Fruit fly (Drosophila melanogaster) whole organism, embryonic: ENCODE data around the gene CG33514.
A peak's percentile ranks its signal among the peaks of the same experiment; 100 is the strongest.

ENCODE experiments used
- Abd-B ChIP-seq: fragments of 200-800 bp; sonication (Bioruptor generic); optimal IDR thresholded peaks from 2 replicates; lab custom pipeline; 2018; ENCODE audit warnings: missing biosample characterization, mild to moderate bottlenecking, missing genetic modification characterization, moderate library complexity
- Atf3 ChIP-seq: fragments of 200-800 bp; sonication (Bioruptor generic); optimal IDR thresholded peaks from 3 replicates; lab custom pipeline; 2016; ENCODE audit warnings: missing biosample characterization, missing genetic modification characterization
- CG10543 ChIP-seq: fragments of 200-800 bp; sonication (Bioruptor generic); optimal IDR thresholded peaks from 3 replicates; lab custom pipeline; 2017; ENCODE audit warnings: missing biosample characterization, mild to moderate bottlenecking, missing genetic modification characterization, moderate library complexity
- CG1233 ChIP-seq: fragments of 200-800 bp; sonication (Bioruptor generic); optimal IDR thresholded peaks from 4 replicates; lab custom pipeline; 2018; ENCODE audit warnings: missing biosample characterization, mild to moderate bottlenecking, missing genetic modification characterization
- CG12769 ChIP-seq: fragments of 200-800 bp; sonication (Bioruptor generic); optimal IDR thresholded peaks from 2 replicates; lab custom pipeline; 2019; ENCODE audit warnings: missing biosample characterization, mild to moderate bottlenecking, missing genetic modification characterization, moderate library complexity
- CG15514 ChIP-seq: fragments of 200-800 bp; sonication (Bioruptor generic); optimal IDR thresholded peaks from 3 replicates; lab custom pipeline; 2017; ENCODE audit warnings: missing biosample characterization, missing genetic modification characterization, mild to moderate bottlenecking, moderate library complexity, missing genetic modification reagents
- CG17612 ChIP-seq: fragments of 200-800 bp; sonication (Bioruptor generic); IDR thresholded peaks from 2 replicates; pipeline ENCODE4 v1.3.6; 2022; ENCODE audit warnings: missing biosample characterization, missing genetic modification characterization
- CG18262 ChIP-seq: fragments of 200-800 bp; optimal IDR thresholded peaks from 3 replicates; lab custom pipeline; 2019; ENCODE audit warnings: missing biosample characterization, mild to moderate bottlenecking, missing genetic modification characterization, moderate library complexity
- CG18599 ChIP-seq: fragments of 200-800 bp; sonication (Bioruptor generic); optimal IDR thresholded peaks from 3 replicates; lab custom pipeline; 2017; ENCODE audit warnings: missing biosample characterization, missing genetic modification characterization, mild to moderate bottlenecking, moderate library complexity, missing genetic modification reagents
- CG2678 ChIP-seq: fragments of 200-800 bp; sonication (Bioruptor generic); optimal IDR thresholded peaks from 3 replicates; lab custom pipeline; 2019; ENCODE audit warnings: missing biosample characterization, mild to moderate bottlenecking, missing genetic modification characterization, moderate library complexity
- CG30403 ChIP-seq: fragments of 200-800 bp; sonication (Bioruptor generic); optimal IDR thresholded peaks from 3 replicates; lab custom pipeline; 2016; ENCODE audit warnings: missing biosample characterization, missing genetic modification characterization
- CG34376 ChIP-seq: fragments of 200-800 bp; sonication (Bioruptor generic); optimal IDR thresholded peaks from 2 replicates; lab custom pipeline; 2018; ENCODE audit warnings: missing biosample characterization, mild to moderate bottlenecking, missing genetic modification characterization
- CG6254 ChIP-seq: fragments of 200-800 bp; sonication (Bioruptor generic); optimal IDR thresholded peaks from 3 replicates; lab custom pipeline; 2017; ENCODE audit warnings: mild to moderate bottlenecking, missing biosample characterization, missing genetic modification reagents, missing genetic modification characterization
- CG9817 ChIP-seq: fragments of 200-800 bp; sonication (Bioruptor generic); optimal IDR thresholded peaks from 2 replicates; lab custom pipeline; 2018; ENCODE audit warnings: missing biosample characterization, mild to moderate bottlenecking, missing genetic modification characterization, moderate library complexity
- CrebB ChIP-seq: fragments of 200-800 bp; sonication (Bioruptor generic); optimal IDR thresholded peaks from 3 replicates; lab custom pipeline; 2018; ENCODE audit warnings: missing biosample characterization, mild to moderate bottlenecking, missing genetic modification characterization
- Deaf1 ChIP-seq: fragments of 200-800 bp; optimal IDR thresholded peaks from 3 replicates; lab custom pipeline; 2019; ENCODE audit warnings: missing biosample characterization, mild to moderate bottlenecking, missing genetic modification characterization, moderate library complexity
- Dref ChIP-seq: fragments of 200-800 bp; sonication (Bioruptor generic); IDR thresholded peaks from 2 replicates; pipeline ENCODE4 v1.3.6; 2022; ENCODE audit warnings: missing biosample characterization, missing genetic modification characterization
- Elba2 ChIP-seq: fragments of 200-800 bp; sonication (Bioruptor generic); optimal IDR thresholded peaks from 3 replicates; lab custom pipeline; 2016; ENCODE audit warnings: missing biosample characterization, missing genetic modification characterization
- Ets65A ChIP-seq: fragments of 200-800 bp; sonication (Bioruptor generic); peaks from one replicate; lab custom pipeline; 2016; ENCODE audit warnings: missing biosample characterization, missing genetic modification characterization
- H15 ChIP-seq: fragments of 200-800 bp; sonication (Bioruptor generic); IDR thresholded peaks from 3 replicates; pipeline ENCODE4 v1.3.6; 2022; ENCODE audit warnings: missing biosample characterization, missing genetic modification characterization
- HLHmδ ChIP-seq: fragments of 200-800 bp; sonication (Bioruptor generic); optimal IDR thresholded peaks from 2 replicates; lab custom pipeline; 2018; ENCODE audit warnings: missing biosample characterization, mild to moderate bottlenecking, missing genetic modification characterization, moderate library complexity
- Max ChIP-seq: fragments of 200-800 bp; sonication (Bioruptor generic); optimal IDR thresholded peaks from 2 replicates; lab custom pipeline; 2016; ENCODE audit warnings: missing biosample characterization, mild to moderate bottlenecking, missing genetic modification characterization
- Med ChIP-seq: fragments of 200-800 bp; sonication (Bioruptor generic); peaks from one replicate; lab custom pipeline; 2016; ENCODE audit warnings: missing biosample characterization, missing genetic modification characterization, mild to moderate bottlenecking, inconsistent platforms, moderate library complexity
- NK7.1 ChIP-seq: fragments of 200-800 bp; sonication (Bioruptor generic); optimal IDR thresholded peaks from 3 replicates; lab custom pipeline; 2016; ENCODE audit warnings: missing biosample characterization, missing genetic modification characterization
- Pdp1 ChIP-seq, 2 experiments: fragments of 200-800 bp; sonication (Bioruptor generic); optimal IDR thresholded peaks; 3 replicates each; lab custom pipeline; 2016; ENCODE audit warnings: missing biosample characterization in 2 of 2, missing genetic modification characterization in 2 of 2, mild to moderate bottlenecking in 1 of 2, moderate library complexity in 1 of 2
- Ravus ChIP-seq: fragments of 200-800 bp; sonication (Bioruptor generic); IDR thresholded peaks from 2 replicates; pipeline ENCODE4 v1.3.6; 2022; ENCODE audit warnings: missing biosample characterization, missing genetic modification characterization
- TFAM ChIP-seq: fragments of 200-800 bp; sonication (Bioruptor generic); optimal IDR thresholded peaks from 2 replicates; lab custom pipeline; 2017; ENCODE audit warnings: missing biosample characterization, missing genetic modification characterization, inconsistent platforms
- Taf1 ChIP-seq: fragments of 200-800 bp; sonication (Bioruptor generic); IDR thresholded peaks from 2 replicates; pipeline ENCODE4 v1.3.6; 2022; ENCODE audit warnings: missing biosample characterization, missing genetic modification characterization
- Vsx1 ChIP-seq: fragments of 200-800 bp; sonication (Bioruptor generic); optimal IDR thresholded peaks from 2 replicates; lab custom pipeline; 2017; ENCODE audit warnings: missing biosample characterization, mild to moderate bottlenecking, missing genetic modification characterization, missing genetic modification reagents
- ara ChIP-seq: fragments of 200-800 bp; sonication (Bioruptor generic); IDR thresholded peaks from 2 replicates; pipeline ENCODE4 v1.3.6; 2022; ENCODE audit warnings: missing biosample characterization, missing genetic modification characterization
- ash1 ChIP-seq: fragments of 200-800 bp; sonication (Bioruptor generic); optimal IDR thresholded peaks from 2 replicates; lab custom pipeline; 2018; ENCODE audit warnings: missing biosample characterization, mild to moderate bottlenecking, missing genetic modification characterization
- bbx ChIP-seq: fragments of 200-800 bp; sonication (Bioruptor generic); IDR thresholded peaks from 2 replicates; pipeline ENCODE4 v1.3.6; 2022; ENCODE audit warnings: missing biosample characterization, missing genetic modification characterization; ENCODE audit not compliant: partially characterized antibody
- caup ChIP-seq: fragments of 200-800 bp; sonication (Bioruptor generic); optimal IDR thresholded peaks from 3 replicates; lab custom pipeline; 2017; ENCODE audit warnings: missing biosample characterization, mild to moderate bottlenecking, missing genetic modification characterization, moderate library complexity; ENCODE audit not compliant: severe bottlenecking
- cg ChIP-seq: fragments of 200-800 bp; sonication (Bioruptor generic); optimal IDR thresholded peaks from 3 replicates; lab custom pipeline; 2019; ENCODE audit warnings: missing biosample characterization, mild to moderate bottlenecking, missing genetic modification characterization, moderate library complexity
- crc ChIP-seq: fragments of 200-800 bp; sonication (Bioruptor generic); optimal IDR thresholded peaks from 2 replicates; lab custom pipeline; 2016; ENCODE audit warnings: missing biosample characterization, missing genetic modification characterization
- dm ChIP-seq: fragments of 200-800 bp; sonication (Bioruptor generic); optimal IDR thresholded peaks from 3 replicates; lab custom pipeline; 2016; ENCODE audit warnings: missing biosample characterization, missing genetic modification characterization
- fu2 ChIP-seq: fragments of 200-800 bp; sonication (Bioruptor generic); optimal IDR thresholded peaks from 2 replicates; lab custom pipeline; 2016; ENCODE audit warnings: missing biosample characterization, missing genetic modification characterization
- lab ChIP-seq: fragments of 200-800 bp; sonication (Bioruptor generic); optimal IDR thresholded peaks from 3 replicates; lab custom pipeline; 2017; ENCODE audit warnings: missing biosample characterization, missing genetic modification characterization, mild to moderate bottlenecking, moderate library complexity, missing genetic modification reagents
- lov ChIP-seq, 2 experiments: fragments of 200-800 bp in 1 of 2; fragments of >200 bp in 1 of 2; sonication (Bioruptor generic) in 1 of 2; IDR thresholded peaks in 1 of 2; optimal IDR thresholded peaks in 1 of 2; 2 replicates in 1 of 2; 3 replicates in 1 of 2; pipeline versions ENCODE4 v1.3.6 to Lab custom; 2017 to 2022; ENCODE audit warnings: missing biosample characterization in 1 of 2, missing genetic modification characterization in 1 of 2
- mirr ChIP-seq: fragments of 200-800 bp; sonication (Bioruptor generic); optimal IDR thresholded peaks from 3 replicates; lab custom pipeline; 2018; ENCODE audit warnings: missing biosample characterization, mild to moderate bottlenecking, missing genetic modification characterization
- otp ChIP-seq: fragments of 200-800 bp; sonication (Bioruptor generic); IDR thresholded peaks from 3 replicates; pipeline ENCODE4, ENCODE4 v1.3.6; 2022; ENCODE audit warnings: missing biosample characterization, missing genetic modification characterization
- pan ChIP-seq, 4 experiments: fragments of >200 bp in 3 of 4; fragments of 200-800 bp in 1 of 4; sonication (Bioruptor generic) in 1 of 4; optimal IDR thresholded peaks in 3 of 4; IDR thresholded peaks in 1 of 4; 2 replicates each; pipeline versions ENCODE4 v1.3.6 to Lab custom; 2017 to 2022; ENCODE audit warnings: missing biosample characterization in 2 of 4, missing genetic modification characterization in 2 of 4, mixed read lengths in 1 of 4
- pum ChIP-seq: fragments of 200-800 bp; sonication (Bioruptor generic); optimal IDR thresholded peaks from 2 replicates; lab custom pipeline; 2016; ENCODE audit warnings: missing biosample characterization, missing genetic modification characterization
- rib ChIP-seq: fragments of 200-800 bp; sonication (Bioruptor generic); IDR thresholded peaks from 2 replicates; pipeline ENCODE4 v1.3.6; 2022; ENCODE audit warnings: missing biosample characterization, missing genetic modification characterization
- sug ChIP-seq: fragments of 200-800 bp; optimal IDR thresholded peaks from 2 replicates; lab custom pipeline; 2019; ENCODE audit warnings: missing biosample characterization, mild to moderate bottlenecking, missing genetic modification characterization, moderate library complexity
- tin ChIP-seq: fragments of 200-800 bp; sonication (Bioruptor generic); optimal IDR thresholded peaks from 3 replicates; lab custom pipeline; 2016; ENCODE audit warnings: missing biosample characterization, missing genetic modification characterization
- zfh1 ChIP-seq: fragments of 200-800 bp; sonication (Bioruptor generic); IDR thresholded peaks from 3 replicates; pipeline ENCODE4 v1.3.6; 2022; ENCODE audit warnings: missing biosample characterization, missing genetic modification characterization

Gene CG33514

DNA sequence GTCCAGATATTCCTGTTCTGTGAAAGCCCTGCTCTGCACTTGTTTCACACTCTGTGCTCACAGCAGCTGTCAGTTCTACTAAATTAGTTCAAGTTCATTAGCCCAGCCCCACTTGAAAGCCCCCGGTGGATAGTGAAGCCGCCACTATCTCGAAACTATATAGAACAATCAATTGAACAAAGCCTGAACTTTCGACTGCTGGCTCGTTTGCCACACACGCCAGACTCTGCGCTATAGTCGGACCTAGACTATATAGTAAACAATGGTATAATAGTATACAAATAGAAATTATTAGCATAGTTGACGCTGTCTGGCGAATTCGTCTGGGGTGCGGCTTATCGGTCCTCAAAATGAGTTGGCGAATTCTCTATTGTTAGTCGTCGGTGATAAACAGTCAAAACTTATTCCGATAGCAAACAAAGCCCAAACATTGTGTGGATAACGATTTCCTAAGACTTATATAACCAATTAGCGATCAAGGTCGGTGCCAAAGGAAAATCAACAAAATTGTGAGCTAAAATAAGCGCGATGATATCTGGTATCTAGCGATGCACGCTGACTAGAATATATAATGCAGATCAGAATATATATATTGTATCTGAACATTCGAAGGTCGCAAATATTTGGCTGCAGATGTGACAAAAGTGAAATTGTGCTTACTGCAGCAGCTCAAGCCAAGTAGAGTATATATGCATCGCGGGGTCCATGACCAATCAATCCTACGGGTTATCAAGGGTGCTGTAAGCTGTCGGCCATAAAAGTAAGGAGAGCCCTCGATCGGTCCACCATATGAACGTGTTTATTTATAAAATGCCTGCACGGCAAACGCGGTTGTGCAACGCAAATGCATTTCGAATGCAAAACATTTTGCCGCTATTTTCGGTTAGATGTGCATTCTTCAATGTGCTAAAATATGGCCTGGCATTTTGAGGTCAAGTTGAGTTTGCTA, 50.4 kb downstream of the CG33514 start (continued):
- no peak for TF ChIP-seq CG9817 (tag; lab: Kevin White, UChicago)
- TF ChIP-seq CG6254: no peak
- TF ChIP-seq CG2678 (tag; lab: Kevin White, UChicago): peak; percentile 16
- TF ChIP-seq pum (GFP tag; lab: Kevin White, UChicago): no peak
- no peak for TF ChIP-seq ash1 (GFP tag; lab: Kevin White, UChicago)
- no peak for TF ChIP-seq Ravus (GFP tag; lab: Robert Waterston, UW)
- peak; percentile 41; the same call in 1 of the 2 replicates for TF ChIP-seq rib (GFP tag; lab: Robert Waterston, UW)
- no peak for TF ChIP-seq bbx
- TF ChIP-seq HLHmδ: no peak
- TF ChIP-seq CG18599 (GFP tag; lab: Kevin White, UChicago): peak; percentile 12
- no peak for TF ChIP-seq Taf1 (GFP tag; lab: Robert Waterston, UW)
- peak in 1 of 2 experiments; percentile 92 for TF ChIP-seq Pdp1 (GFP tag; optimal IDR thresholded peaks at IDR 0.05; lab: Kevin White, UChicago)
- no peak for TF ChIP-seq CG30403 (GFP tag; lab: Kevin White, UChicago)
- no peak for TF ChIP-seq fu2
- TF ChIP-seq Ets65A (GFP tag; lab: Kevin White, UChicago): peak; percentile 31
- TF ChIP-seq CG15514 (GFP tag; lab: Kevin White, UChicago): peak; percentile 6
- peak; percentile 35 for TF ChIP-seq mirr (GFP tag; lab: Kevin White, UChicago)
- no peak for TF ChIP-seq Abd-B (GFP tag; lab: Kevin White, UChicago)
- no peak for TF ChIP-seq H15 (GFP tag; lab: Robert Waterston, UW)
- TF ChIP-seq sug (tag; lab: Kevin White, UChicago): peak; percentile 82
- TF ChIP-seq CG17612 (GFP tag; lab: Robert Waterston, UW): no peak
- TF ChIP-seq CrebB (tag; lab: Kevin White, UChicago): no peak
- TF ChIP-seq caup (GFP tag; lab: Kevin White, UChicago): no peak
- TF ChIP-seq CG18262 (tag; lab: Kevin White, UChicago): no peak
- no peak for TF ChIP-seq crc
- no peak for TF ChIP-seq Deaf1 (tag; lab: Kevin White, UChicago)
- TF ChIP-seq CG1233: no peak
- TF ChIP-seq Vsx1: no peak
- TF ChIP-seq Max (GFP tag; lab: Kevin White, UChicago): no peak
- no peak for TF ChIP-seq Elba2
- peak; percentile 21 for TF ChIP-seq lab
- TF ChIP-seq Med: peak; percentile 72
- no peak for TF ChIP-seq pan (optimal IDR thresholded peaks at IDR 0.05; lab: Kevin White, UChicago)
- TF ChIP-seq pan (GFP tag; optimal IDR thresholded peaks at IDR 0.05 in 1 of 2, IDR thresholded peaks at IDR 0.05 in 1 of 2): no peak
- no peak for TF ChIP-seq TFAM (GFP tag; lab: Kevin White, UChicago)
- TF ChIP-seq CG12769 (tag; lab: Kevin White, UChicago): peak; percentile 61
- peak; percentile 63 for TF ChIP-seq CG10543 (GFP tag; lab: Kevin White, UChicago)
- TF ChIP-seq NK7.1: no peak
- no peak for TF ChIP-seq ara
- TF ChIP-seq otp (GFP tag; lab: Robert Waterston, UW): no peak
- TF ChIP-seq dm (GFP tag; lab: Kevin White, UChicago): no peak
- TF ChIP-seq lov (optimal IDR thresholded peaks at IDR 0.05; lab: Kevin White, UChicago): no peak
- TF ChIP-seq lov (GFP tag; IDR thresholded peaks at IDR 0.05; lab: Robert Waterston, UW): 0 out of 3 replicates have a peak, but pooled peaks have one; percentile 49
- no peak for TF ChIP-seq tin (GFP tag; lab: Kevin White, UChicago)
- no peak for TF ChIP-seq zfh1 (GFP tag; lab: Robert Waterston, UW)
- TF ChIP-seq cg: no peak
- TF ChIP-seq CG34376 (GFP tag; lab: Kevin White, UChicago): peak; percentile 85
- TF ChIP-seq Dref (GFP tag; lab: Robert Waterston, UW): no peak
- TF ChIP-seq Atf3 (GFP tag; lab: Kevin White, UChicago): no peak
